Fruit fly (Drosophila melanogaster) whole organism, embryonic: Measurements from ENCODE around the gene SpdS.

ENCODE experiments used
- Atf3 ChIP-seq: fragments of 200-800 bp; sonication (Bioruptor generic); optimal IDR thresholded peaks from 3 replicates; lab custom pipeline; 2016; ENCODE audit warnings: missing biosample characterization, missing genetic modification characterization
- BtbVII ChIP-seq: fragments of 200-800 bp; sonication (Bioruptor generic); optimal IDR thresholded peaks from 3 replicates; lab custom pipeline; 2017; ENCODE audit warnings: missing biosample characterization, mild to moderate bottlenecking, missing genetic modification characterization
- CG12236 ChIP-seq: fragments of 200-800 bp; sonication (Bioruptor generic); optimal IDR thresholded peaks from 2 replicates; lab custom pipeline; 2016; ENCODE audit warnings: missing biosample characterization, missing genetic modification characterization
- CG12769 ChIP-seq: fragments of 200-800 bp; sonication (Bioruptor generic); optimal IDR thresholded peaks from 2 replicates; lab custom pipeline; 2019; ENCODE audit warnings: missing biosample characterization, mild to moderate bottlenecking, missing genetic modification characterization, moderate library complexity
- CG13894 ChIP-seq: fragments of 200-800 bp; sonication (Bioruptor generic); optimal IDR thresholded peaks from 3 replicates; lab custom pipeline; 2018; ENCODE audit warnings: missing biosample characterization, mild to moderate bottlenecking, missing genetic modification characterization, moderate library complexity
- CG14710 ChIP-seq: fragments of 200-800 bp; sonication (Bioruptor generic); optimal IDR thresholded peaks from 3 replicates; lab custom pipeline; 2019; ENCODE audit warnings: missing biosample characterization, mild to moderate bottlenecking, missing genetic modification characterization, moderate library complexity
- CG17361 ChIP-seq: fragments of 200-800 bp; sonication (Bioruptor generic); IDR thresholded peaks from 3 replicates; pipeline ENCODE4 v1.3.6; 2022; ENCODE audit warnings: missing biosample characterization, missing genetic modification characterization
- CG17612 ChIP-seq: fragments of 200-800 bp; sonication (Bioruptor generic); IDR thresholded peaks from 2 replicates; pipeline ENCODE4 v1.3.6; 2022; ENCODE audit warnings: missing biosample characterization, missing genetic modification characterization
- CG17829 ChIP-seq: fragments of 200-800 bp; optimal IDR thresholded peaks from 2 replicates; lab custom pipeline; 2019; ENCODE audit warnings: missing biosample characterization, mild to moderate bottlenecking, missing genetic modification characterization, moderate library complexity
- CG2678 ChIP-seq: fragments of 200-800 bp; sonication (Bioruptor generic); optimal IDR thresholded peaks from 3 replicates; lab custom pipeline; 2019; ENCODE audit warnings: missing biosample characterization, mild to moderate bottlenecking, missing genetic modification characterization, moderate library complexity
- CG2712 ChIP-seq: fragments of 200-800 bp; optimal IDR thresholded peaks from 3 replicates; lab custom pipeline; 2019; ENCODE audit warnings: missing biosample characterization, mild to moderate bottlenecking, missing genetic modification characterization, moderate library complexity
- CG3407 ChIP-seq: fragments of 200-800 bp; sonication (Bioruptor generic); optimal IDR thresholded peaks from 2 replicates; lab custom pipeline; 2018; ENCODE audit warnings: missing biosample characterization, mild to moderate bottlenecking, missing genetic modification characterization
- CG3847 ChIP-seq: fragments of 200-800 bp; sonication (Bioruptor generic); IDR thresholded peaks from 2 replicates; pipeline ENCODE4 v1.3.6; 2022; ENCODE audit warnings: missing biosample characterization, missing genetic modification characterization
- CG4854 ChIP-seq: fragments of 200-800 bp; sonication (Bioruptor generic); optimal IDR thresholded peaks from 2 replicates; lab custom pipeline; 2016; ENCODE audit warnings: missing biosample characterization, missing genetic modification characterization, inconsistent platforms
- CG6175 ChIP-seq: fragments of 200-800 bp; sonication (Bioruptor generic); IDR thresholded peaks from 3 replicates; pipeline ENCODE4 v1.3.6; 2022; ENCODE audit warnings: missing biosample characterization, missing genetic modification characterization
- CG8388 ChIP-seq: fragments of 200-800 bp; sonication (Bioruptor generic); optimal IDR thresholded peaks from 2 replicates; lab custom pipeline; 2019; ENCODE audit warnings: missing biosample characterization, mild to moderate bottlenecking, missing genetic modification characterization, moderate library complexity
- CG9609 ChIP-seq: fragments of 200-800 bp; sonication (Bioruptor generic); optimal IDR thresholded peaks from 3 replicates; lab custom pipeline; 2016; ENCODE audit warnings: missing biosample characterization, missing genetic modification characterization
- CG9817 ChIP-seq: fragments of 200-800 bp; sonication (Bioruptor generic); optimal IDR thresholded peaks from 2 replicates; lab custom pipeline; 2018; ENCODE audit warnings: missing biosample characterization, mild to moderate bottlenecking, missing genetic modification characterization, moderate library complexity
- D19A ChIP-seq: fragments of 200-800 bp; optimal IDR thresholded peaks from 3 replicates; lab custom pipeline; 2019; ENCODE audit warnings: missing biosample characterization, mild to moderate bottlenecking, missing genetic modification characterization, moderate library complexity
- Drgx ChIP-seq: fragments of 200-800 bp; sonication (Bioruptor generic); IDR thresholded peaks from 2 replicates; pipeline ENCODE4 v1.3.6; 2022; ENCODE audit warnings: missing biosample characterization, missing genetic modification characterization
- E2f1 ChIP-seq: fragments of 200-800 bp; sonication (Bioruptor generic); IDR thresholded peaks from 2 replicates; pipeline ENCODE4 v1.3.6; 2022; ENCODE audit warnings: missing biosample characterization, missing genetic modification characterization
- Gug ChIP-seq: fragments of 200-800 bp; sonication (Bioruptor generic); IDR thresholded peaks from 4 replicates; pipeline ENCODE4 v1.3.6; 2022; ENCODE audit warnings: missing biosample characterization, missing genetic modification characterization
- Hand ChIP-seq: fragments of 200-800 bp; sonication (Bioruptor generic); optimal IDR thresholded peaks from 2 replicates; lab custom pipeline; 2017; ENCODE audit warnings: mild to moderate bottlenecking, missing biosample characterization, missing genetic modification reagents, missing genetic modification characterization
- Hmr ChIP-seq: fragments of 200-800 bp; sonication (Bioruptor generic); optimal IDR thresholded peaks from 3 replicates; lab custom pipeline; 2017; ENCODE audit warnings: mild to moderate bottlenecking, missing biosample characterization, missing genetic modification reagents, missing genetic modification characterization
- Hr3 ChIP-seq: fragments of 200-800 bp; sonication (Bioruptor generic); optimal IDR thresholded peaks from 3 replicates; lab custom pipeline; 2016; ENCODE audit warnings: missing biosample characterization, missing genetic modification characterization
- Mad ChIP-seq: fragments of 200-800 bp; sonication (Bioruptor generic); optimal IDR thresholded peaks from 2 replicates; lab custom pipeline; 2016; ENCODE audit warnings: missing biosample characterization, missing genetic modification characterization
- Myb ChIP-seq: fragments of 200-800 bp; sonication (Bioruptor generic); optimal IDR thresholded peaks from 2 replicates; lab custom pipeline; 2016; ENCODE audit warnings: missing biosample characterization, missing genetic modification characterization
- NC2β ChIP-seq: fragments of 200-800 bp; sonication (Bioruptor generic); optimal IDR thresholded peaks from 2 replicates; lab custom pipeline; 2016; ENCODE audit warnings: missing biosample characterization, missing genetic modification characterization
- Nf-YA ChIP-seq: fragments of 200-800 bp; sonication (Bioruptor generic); IDR thresholded peaks from 2 replicates; pipeline ENCODE4 v1.3.6; 2022; ENCODE audit warnings: missing biosample characterization, missing genetic modification characterization
- Oli ChIP-seq: fragments of 200-800 bp; sonication (Bioruptor generic); optimal IDR thresholded peaks from 2 replicates; lab custom pipeline; 2018; ENCODE audit warnings: missing biosample characterization, mild to moderate bottlenecking, missing genetic modification characterization, moderate library complexity
- Optix ChIP-seq: fragments of 200-800 bp; sonication (Bioruptor generic); IDR thresholded peaks from 3 replicates; pipeline ENCODE4 v1.3.6; 2022; ENCODE audit warnings: missing biosample characterization, missing genetic modification characterization
- PHDP ChIP-seq: fragments of 200-800 bp; sonication (Bioruptor generic); optimal IDR thresholded peaks from 3 replicates; lab custom pipeline; 2018; ENCODE audit warnings: missing biosample characterization, mild to moderate bottlenecking, missing genetic modification characterization, moderate library complexity
- ac ChIP-seq: fragments of 200-800 bp; sonication (Bioruptor generic); optimal IDR thresholded peaks from 3 replicates; lab custom pipeline; 2017; ENCODE audit warnings: missing biosample characterization, mild to moderate bottlenecking, missing genetic modification characterization
- az2 ChIP-seq: fragments of 200-800 bp; sonication (Bioruptor generic); optimal IDR thresholded peaks from 3 replicates; lab custom pipeline; 2016; ENCODE audit warnings: missing biosample characterization, missing genetic modification characterization
- corto ChIP-seq: fragments of 200-800 bp; sonication (Bioruptor generic); optimal IDR thresholded peaks from 2 replicates; lab custom pipeline; 2016; ENCODE audit warnings: missing biosample characterization, mild to moderate bottlenecking, missing genetic modification characterization, moderate library complexity
- dmrt99B ChIP-seq: fragments of 200-800 bp; sonication (Bioruptor generic); optimal IDR thresholded peaks from 2 replicates; lab custom pipeline; 2018; ENCODE audit warnings: missing biosample characterization, mild to moderate bottlenecking, missing genetic modification characterization, moderate library complexity
- ems ChIP-seq: fragments of 200-800 bp; sonication (Bioruptor generic); optimal IDR thresholded peaks from 3 replicates; lab custom pipeline; 2016; ENCODE audit warnings: missing biosample characterization, missing genetic modification characterization
- ftz-f1 ChIP-seq: fragments of 200-800 bp; sonication (Bioruptor generic); optimal IDR thresholded peaks from 2 replicates; lab custom pipeline; 2016; ENCODE audit warnings: missing biosample characterization, missing genetic modification characterization
- grn ChIP-seq: fragments of 200-800 bp; sonication (Bioruptor generic); optimal IDR thresholded peaks from 3 replicates; lab custom pipeline; 2017; ENCODE audit warnings: missing biosample characterization, missing genetic modification characterization
- hth ChIP-seq: fragments of >200 bp; optimal IDR thresholded peaks from 2 replicates; lab custom pipeline; 2017; ENCODE audit warnings: inconsistent platforms
- jing ChIP-seq: fragments of 200-800 bp; sonication (Bioruptor generic); optimal IDR thresholded peaks from 2 replicates; lab custom pipeline; 2018; ENCODE audit warnings: missing biosample characterization, mild to moderate bottlenecking, missing genetic modification characterization
- jumu ChIP-seq: fragments of 200-800 bp; sonication (Bioruptor generic); optimal IDR thresholded peaks from 3 replicates; lab custom pipeline; 2016; ENCODE audit warnings: missing biosample characterization, missing genetic modification characterization
- maf-S ChIP-seq: fragments of 200-800 bp; sonication (Bioruptor generic); optimal IDR thresholded peaks from 2 replicates; lab custom pipeline; 2016; ENCODE audit warnings: missing biosample characterization, missing genetic modification characterization
- otp ChIP-seq: fragments of 200-800 bp; sonication (Bioruptor generic); IDR thresholded peaks from 3 replicates; pipeline ENCODE4, ENCODE4 v1.3.6; 2022; ENCODE audit warnings: missing biosample characterization, missing genetic modification characterization
- pho ChIP-seq: fragments of 200-800 bp; sonication (Bioruptor generic); optimal IDR thresholded peaks from 2 replicates; lab custom pipeline; 2016; ENCODE audit warnings: missing biosample characterization, missing genetic modification characterization
- prd ChIP-seq, 3 experiments: fragments of >200 bp in 2 of 3; fragments of 200-800 bp in 1 of 3; sonication (Bioruptor generic) in 1 of 3; optimal IDR thresholded peaks in 2 of 3; IDR thresholded peaks in 1 of 3; 2 replicates in 2 of 3; 3 replicates in 1 of 3; pipeline versions ENCODE4 v1.3.6 to Lab custom; 2017 to 2022; ENCODE audit warnings: missing biosample characterization in 1 of 3, missing genetic modification characterization in 1 of 3
- slp2 ChIP-seq: fragments of 200-800 bp; sonication (Bioruptor generic); optimal IDR thresholded peaks from 2 replicates; lab custom pipeline; 2016; ENCODE audit warnings: missing biosample characterization, missing genetic modification characterization
- ttk ChIP-seq: fragments of 200-800 bp; sonication (Bioruptor generic); IDR thresholded peaks from 2 replicates; pipeline ENCODE4 v2.1.2; 2022; ENCODE audit warnings: missing biosample characterization, missing genetic modification characterization
- vnd ChIP-seq: fragments of 200-800 bp; sonication (Bioruptor generic); IDR thresholded peaks from 3 replicates; pipeline ENCODE4 v1.3.6; 2022; ENCODE audit warnings: missing biosample characterization, missing genetic modification characterization; ENCODE audit not compliant: partially characterized antibody
- vvl ChIP-seq: fragments of 200-800 bp; sonication (Bioruptor generic); IDR thresholded peaks from 2 replicates; pipeline ENCODE4 v1.3.6; 2022; ENCODE audit warnings: missing biosample characterization, missing genetic modification characterization
- wor ChIP-seq: fragments of 200-800 bp; sonication (Bioruptor generic); IDR thresholded peaks from 2 replicates; pipeline ENCODE4 v1.3.6; 2022; ENCODE audit warnings: missing biosample characterization, missing genetic modification characterization

Gene SpdS

DNA sequence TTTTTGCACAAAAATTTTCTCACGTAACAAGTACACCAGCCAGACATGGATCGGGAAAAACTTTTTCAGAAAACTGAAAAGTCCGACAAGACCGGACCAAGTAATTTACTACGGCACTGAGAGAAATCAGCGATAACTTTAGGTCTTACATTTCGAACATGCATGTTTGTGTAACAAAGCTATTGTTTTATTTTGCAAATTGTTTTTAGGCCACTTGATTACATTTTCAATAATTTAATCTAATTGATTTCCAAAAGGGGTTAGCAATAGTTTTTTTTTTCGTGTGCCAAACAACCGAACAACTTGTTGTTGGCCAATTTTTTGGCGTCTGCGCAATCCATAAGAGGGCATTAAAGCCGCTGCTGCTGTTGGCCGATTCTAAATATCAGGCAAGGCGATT, 18.3 kb upstream of the SpdS start (continued):
- TF ChIP-seq PHDP (tag; lab: Kevin White, UChicago) (peak; percentile 71), ttk (GFP tag; lab: Robert Waterston, UW) (peak; percentile 59), ac (GFP tag; lab: Kevin White, UChicago) (no peak), CG8388 (GFP tag; lab: Kevin White, UChicago) (peak; percentile 32), CG17612 (GFP tag; lab: Robert Waterston, UW) (0 out of 2 replicates have a peak, but pooled peaks have one; percentile 8), D19A (tag; lab: Kevin White, UChicago) (no peak), Gug (GFP tag; lab: Robert Waterston, UW) (peak; percentile 48; the same call in 3 of the 4 replicates), vnd (GFP tag; lab: Robert Waterston, UW) (no peak), jing (GFP tag; lab: Kevin White, UChicago) (no peak), NC2β (GFP tag; lab: Kevin White, UChicago) (peak; percentile 14), Oli (tag; lab: Kevin White, UChicago) (peak; percentile 63), pho (GFP tag; lab: Kevin White, UChicago) (peak; percentile 47), Myb (GFP tag; lab: Kevin White, UChicago) (peak; percentile 30), BtbVII (GFP tag; lab: Kevin White, UChicago) (peak; percentile 58), maf-S (GFP tag; lab: Kevin White, UChicago) (peak; percentile 33), CG17829 (tag; lab: Kevin White, UChicago) (peak; percentile 24), az2 (GFP tag; lab: Kevin White, UChicago) (peak; percentile 47), CG2678 (peak; percentile 69), jumu (GFP tag; lab: Kevin White, UChicago) (peak; percentile 37), Mad (GFP tag; lab: Kevin White, UChicago) (peak; percentile 15), Hmr (peak; percentile 58), corto (GFP tag; lab: Kevin White, UChicago) (peak; percentile 66), CG17361 (GFP tag; lab: Robert Waterston, UW) (peak; percentile 48; the same call in 1 of the 3 replicates), CG3407 (no peak), Optix (GFP tag; lab: Robert Waterston, UW) (no peak), Drgx (GFP tag; lab: Robert Waterston, UW) (peak; percentile 96), Hand (GFP tag; lab: Kevin White, UChicago) (peak; percentile 47), Nf-YA (GFP tag; lab: Robert Waterston, UW) (peak; percentile 44; the same call in 1 of the 2 replicates), hth (lab: Kevin White, UChicago) (no peak), vvl (peak; percentile 78), CG12236 (GFP tag; lab: Kevin White, UChicago) (peak; percentile 39), otp (GFP tag; lab: Robert Waterston, UW) (peak; percentile 64; the same call in 2 of the 3 replicates), CG4854 (GFP tag; lab: Kevin White, UChicago) (peak; percentile 39), prd (optimal IDR thresholded peaks at IDR 0.05; lab: Kevin White, UChicago) (no peak), prd (GFP tag; IDR thresholded peaks at IDR 0.05; lab: Robert Waterston, UW) (peak; percentile 79), CG9609 (GFP tag; lab: Kevin White, UChicago) (peak; percentile 17), Hr3 (GFP tag; lab: Kevin White, UChicago) (peak; percentile 45), E2f1 (peak; percentile 61), dmrt99B (tag; lab: Kevin White, UChicago) (peak; percentile 75), wor (GFP tag; lab: Robert Waterston, UW) (no peak), CG2712 (tag; lab: Kevin White, UChicago) (peak; percentile 46), CG12769 (tag; lab: Kevin White, UChicago) (peak; percentile 69), CG9817 (peak; percentile 33), grn (GFP tag; lab: Kevin White, UChicago) (no peak), CG13894 (tag; lab: Kevin White, UChicago) (peak; percentile 37), slp2 (GFP tag; lab: Kevin White, UChicago) (peak; percentile 12), ftz-f1 (no peak), CG3847 (GFP tag; lab: Robert Waterston, UW) (peak; percentile 52), Atf3 (GFP tag; lab: Kevin White, UChicago) (peak; percentile 21), CG14710 (peak; percentile 12), ems (GFP tag; lab: Kevin White, UChicago) (peak; percentile 69), CG6175 (GFP tag; lab: Robert Waterston, UW) (no peak)
